Worm (Caenorhabditis elegans): ENCODE data around the gene slcr-46.1.
"Not testable (repeated sequence)": the region's sequence is repeated elsewhere in the genome, so short reads cannot be mapped to it uniquely, and the experiment has no call there.

Gene slcr-46.1

DNA sequence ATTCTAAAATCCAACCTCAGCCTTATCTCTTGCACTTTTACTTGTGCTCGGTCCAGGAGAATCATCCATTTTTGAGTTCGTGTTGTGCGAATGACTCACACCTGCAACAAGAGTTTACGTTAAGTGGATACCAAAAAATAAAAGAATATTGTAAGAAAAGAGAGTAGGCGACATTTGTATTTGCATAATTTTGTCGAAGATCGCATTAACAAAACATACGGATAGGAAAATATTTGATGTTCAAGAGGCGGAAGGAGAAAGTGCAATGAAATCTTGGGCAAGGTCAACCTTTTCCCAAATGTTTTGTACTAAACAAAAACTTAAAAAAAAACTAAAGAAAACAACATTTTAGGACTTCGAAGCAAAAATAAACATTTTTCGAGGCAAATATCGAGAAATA is 26.3 kb upstream of the slcr-46.1 start, which contains the start of gene spat-3:
spat-3 (minus strand) TSS at position 101 of the 400 bp plus-strand sequence.
- TF ChIP-seq nhr-25 (tag; optimal IDR thresholded peaks at IDR 0.05) (no peak), F13H6.1 (tag; optimal IDR thresholded peaks at IDR 0.05) (no peak), ztf-1 (GFP tag; conservative IDR thresholded peaks at IDR 0.05) (no peak), nhr-6 (tag; optimal IDR thresholded peaks at IDR 0.05) (no peak), blmp-1 (tag; optimal IDR thresholded peaks at IDR 0.05; ENCODE audit: insufficient read depth) (no peak), egl-27 (tag; optimal IDR thresholded peaks at IDR 0.05) (no peak), unc-62 (GFP tag; optimal IDR thresholded peaks at IDR 0.05) (no peak), nhr-237 (tag; optimal IDR thresholded peaks at IDR 0.05) (no peak), C34F6.9 (tag; optimal IDR thresholded peaks at IDR 0.05) (no peak), elt-1 (tag; optimal IDR thresholded peaks at IDR 0.05) (no peak), lin-39 (tag; optimal IDR thresholded peaks at IDR 0.05) (no peak), nhr-12 (tag; optimal IDR thresholded peaks at IDR 0.05) (no peak), zag-1 (tag; optimal IDR thresholded peaks at IDR 0.05) (no peak), elt-3 (tag; optimal IDR thresholded peaks at IDR 0.05) (no peak), snpc-4 (tag; optimal IDR thresholded peaks at IDR 0.05) (no peak), R02D3.7 (tag; optimal IDR thresholded peaks at IDR 0.05) (no peak), aly-2 (tag; optimal IDR thresholded peaks at IDR 0.05) (no peak), sem-4 (tag; optimal IDR thresholded peaks at IDR 0.05) (no peak)

DNA sequence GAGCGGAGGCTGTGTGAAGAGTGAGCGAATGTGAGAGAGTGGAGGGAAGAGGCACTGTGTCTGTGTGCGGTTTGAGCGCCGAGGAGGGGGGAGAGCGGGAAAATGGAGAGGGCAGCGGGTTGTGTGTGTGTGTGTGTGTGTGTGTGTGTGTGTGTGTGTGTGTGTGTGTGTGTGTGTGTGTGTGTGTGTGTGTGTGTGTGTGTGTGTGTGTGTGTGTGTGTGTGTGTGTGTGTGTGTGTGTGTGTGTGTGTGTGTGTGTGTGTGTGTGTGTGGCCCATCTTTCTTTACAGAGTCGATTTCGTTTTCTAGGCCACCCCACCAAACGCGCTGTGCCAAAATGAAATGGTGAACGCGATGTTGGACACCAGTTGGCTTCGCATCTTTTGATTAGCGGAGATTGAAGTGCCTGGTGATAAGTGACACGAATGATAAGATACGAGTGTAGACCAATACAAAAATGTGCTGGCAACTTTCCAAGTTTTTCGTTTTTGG is 25.7 kb upstream of the slcr-46.1 start:
- TF ChIP-seq nhr-25 (tag; optimal IDR thresholded peaks at IDR 0.05) (peak; percentile 58), mab-5 (tag; optimal IDR thresholded peaks at IDR 0.05) (peak; percentile 89), nhr-21 (tag; optimal IDR thresholded peaks at IDR 0.05) (peak; percentile 44), F13H6.1 (tag; optimal IDR thresholded peaks at IDR 0.05) (peak; percentile 96), C34F6.9 (tag; optimal IDR thresholded peaks at IDR 0.05) (peak; percentile 2), ztf-4 (tag; optimal IDR thresholded peaks at IDR 0.05) (peak; percentile 3), nhr-23 (tag; optimal IDR thresholded peaks at IDR 0.05) (peak; percentile 18), Y55F3AM.14 (GFP tag; optimal IDR thresholded peaks at IDR 0.05) (peak; percentile 96), ceh-16 (tag; optimal IDR thresholded peaks at IDR 0.05) (peak; percentile 66), crh-2 (tag; optimal IDR thresholded peaks at IDR 0.05) (peak; percentile 69), fos-1 (tag; optimal IDR thresholded peaks at IDR 0.05) (peak; percentile 35), nhr-129 (tag; optimal IDR thresholded peaks at IDR 0.05) (peak; percentile 20), blmp-1 (tag; optimal IDR thresholded peaks at IDR 0.05; ENCODE audit: insufficient read depth) (peak; percentile 78), sma-9 (GFP tag; optimal IDR thresholded peaks at IDR 0.05) (peak; percentile 69), unc-55 (GFP tag; optimal IDR thresholded peaks at IDR 0.05) (peak; percentile 45)
- TF ChIP-seq sma-9 (tag; optimal IDR thresholded peaks at IDR 0.05), result not testable (repeated sequence)

DNA sequence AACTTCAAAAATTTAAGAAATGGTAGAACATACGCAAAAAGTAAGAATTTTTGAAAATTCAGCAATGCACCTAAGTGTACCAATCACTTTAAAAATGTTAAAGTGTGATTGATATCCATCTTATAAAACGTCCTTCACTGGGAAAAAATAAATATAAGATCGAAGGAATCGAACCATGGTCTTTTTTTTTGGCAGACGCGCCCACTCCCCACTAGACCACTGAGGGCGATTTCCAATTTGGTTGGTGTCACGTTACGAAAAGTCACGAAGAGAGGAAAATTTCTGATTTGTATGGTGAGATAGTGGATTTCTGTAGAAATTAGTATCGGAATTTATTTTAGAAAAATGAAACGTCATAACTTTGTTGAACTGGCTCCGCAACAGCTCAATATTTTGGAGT is 24.9 kb upstream of the slcr-46.1 start:
- TF ChIP-seq blmp-1 (tag; optimal IDR thresholded peaks at IDR 0.05; ENCODE audit: insufficient read depth) (no peak), ama-1 (optimal IDR thresholded peaks at IDR 0.05) (no peak)

DNA sequence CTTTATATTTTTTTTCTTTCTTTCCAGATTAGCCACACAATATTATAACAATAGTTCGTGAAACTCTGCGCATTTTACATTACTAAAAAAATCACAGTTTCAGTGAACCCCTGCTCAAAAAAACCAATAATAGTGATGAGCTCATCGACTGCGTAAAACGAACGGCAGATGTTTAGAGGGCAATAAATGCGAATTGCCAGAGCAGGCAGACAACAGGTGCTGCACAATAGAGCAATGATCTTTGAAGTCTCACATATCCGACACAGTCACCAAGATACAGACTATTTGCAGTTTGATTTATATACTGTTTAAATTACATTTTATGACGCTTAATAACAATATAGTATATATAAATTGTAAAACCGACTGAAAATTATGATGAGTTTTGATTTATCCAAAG is 22.5 kb upstream of the slcr-46.1 start:
- TF ChIP-seq snpc-4 (tag; optimal IDR thresholded peaks at IDR 0.05), result no peak
- no peak for TF ChIP-seq skn-1 (tag; optimal IDR thresholded peaks at IDR 0.05)
- no peak for TF ChIP-seq sem-4 (tag; optimal IDR thresholded peaks at IDR 0.05)
- no peak for TF ChIP-seq zag-1 (tag; optimal IDR thresholded peaks at IDR 0.05)
- TF ChIP-seq ztf-1 (GFP tag; conservative IDR thresholded peaks at IDR 0.05), result no peak
- TF ChIP-seq unc-39 (tag; optimal IDR thresholded peaks at IDR 0.05), result no peak
- no peak for TF ChIP-seq nhr-10 (tag; optimal IDR thresholded peaks at IDR 0.05)
- no peak for TF ChIP-seq ztf-4 (tag; optimal IDR thresholded peaks at IDR 0.05)
- TF ChIP-seq fos-1 (tag; optimal IDR thresholded peaks at IDR 0.05), result no peak
- TF ChIP-seq ceh-82 (tag; optimal IDR thresholded peaks at IDR 0.05), result no peak
- no peak for TF ChIP-seq ztf-11 (tag; optimal IDR thresholded peaks at IDR 0.05)

DNA sequence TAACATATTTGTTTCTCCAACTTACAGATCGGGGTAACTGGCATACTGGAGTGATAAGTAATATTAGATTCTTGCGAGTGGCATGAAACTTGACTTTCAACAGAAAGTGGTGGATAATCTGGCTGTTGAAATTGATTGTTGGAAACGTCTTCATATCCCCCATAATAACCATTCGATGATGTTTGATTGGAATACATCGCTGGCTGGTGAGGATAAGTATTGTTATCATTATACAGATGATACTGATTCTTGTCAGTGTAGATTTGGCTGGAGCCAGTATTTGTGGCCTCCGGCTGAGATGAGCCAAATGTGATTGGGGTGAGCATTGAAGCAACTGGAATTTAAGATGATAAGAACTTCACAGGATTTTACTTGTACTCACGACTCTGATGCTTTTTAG is 17.1 kb upstream of the slcr-46.1 start:
- TF ChIP-seq fos-1 (tag; optimal IDR thresholded peaks at IDR 0.05) (no peak), nhr-21 (tag; optimal IDR thresholded peaks at IDR 0.05) (no peak), nhr-10 (tag; optimal IDR thresholded peaks at IDR 0.05) (no peak), C34F6.9 (tag; optimal IDR thresholded peaks at IDR 0.05) (no peak), nhr-25 (tag; optimal IDR thresholded peaks at IDR 0.05) (no peak), alr-1 (tag; optimal IDR thresholded peaks at IDR 0.05) (no peak), aly-2 (tag; optimal IDR thresholded peaks at IDR 0.05) (no peak), ceh-82 (tag; optimal IDR thresholded peaks at IDR 0.05) (no peak), crh-2 (tag; optimal IDR thresholded peaks at IDR 0.05) (no peak), ZK546.5 (tag; optimal IDR thresholded peaks at IDR 0.05) (no peak), dmd-4 (tag; optimal IDR thresholded peaks at IDR 0.05) (no peak), elt-3 (tag; optimal IDR thresholded peaks at IDR 0.05) (no peak), lsy-2 (tag; optimal IDR thresholded peaks at IDR 0.05) (no peak), sem-4 (tag; optimal IDR thresholded peaks at IDR 0.05) (no peak), F13H6.1 (tag; optimal IDR thresholded peaks at IDR 0.05) (no peak), ztf-1 (GFP tag; conservative IDR thresholded peaks at IDR 0.05) (no peak), egl-27 (tag; optimal IDR thresholded peaks at IDR 0.05) (no peak)

All from whole organism, L2 larva.